Worm (Caenorhabditis elegans) whole organism, L1 larva: ENCODE data around the gene ZK863.1.

ENCODE experiments used
- aha-1 ChIP-seq: fragments of 150-350 bp; optimal IDR thresholded peaks from 2 replicates; lab custom pipeline; 2014; ENCODE audit warnings: missing biosample characterization, missing genetic modification characterization
- aly-2 ChIP-seq: fragments of 150-350 bp; optimal IDR thresholded peaks from 2 replicates; lab custom pipeline; 2014; ENCODE audit warnings: missing biosample characterization, missing genetic modification characterization
- ama-1 ChIP-seq: fragments of 150-350 bp; optimal IDR thresholded peaks from 2 replicates; lab custom pipeline; 2014
- blmp-1 ChIP-seq: fragments of 150-350 bp; optimal IDR thresholded peaks from 2 replicates; lab custom pipeline; 2014; ENCODE audit warnings: missing biosample characterization, missing genetic modification characterization
- ceh-63 ChIP-seq: fragments of 200-800 bp; sonication (Bioruptor generic); optimal IDR thresholded peaks from 2 replicates; lab custom pipeline; 2018; ENCODE audit warnings: mild to moderate bottlenecking, missing genetic modification characterization, missing compliant biosample characterization
- ets-5 ChIP-seq: fragments of 200-800 bp; sonication (Bioruptor generic); IDR thresholded peaks from 2 replicates; pipeline ENCODE4 v1.3.6; 2022; ENCODE audit warnings: missing genetic modification characterization, missing compliant biosample characterization
- lin-13 ChIP-seq: fragments of 150-350 bp; optimal IDR thresholded peaks from 2 replicates; lab custom pipeline; 2014; ENCODE audit warnings: missing biosample characterization, missing genetic modification reagents, missing genetic modification characterization
- nhr-11 ChIP-seq: fragments of 150-350 bp; optimal IDR thresholded peaks from 2 replicates; lab custom pipeline; 2014; ENCODE audit warnings: missing biosample characterization, missing genetic modification characterization
- nhr-19 ChIP-seq: fragments of 200-800 bp; sonication (Bioruptor generic); conservative IDR thresholded peaks from 2 replicates; pipeline ENCODE4 v1.3.6; 2022; ENCODE audit warnings: missing genetic modification characterization, missing compliant biosample characterization
- nhr-237 ChIP-seq: fragments of 150-350 bp; optimal IDR thresholded peaks from 2 replicates; lab custom pipeline; 2014; ENCODE audit warnings: missing biosample characterization, missing genetic modification characterization
- rnt-1 ChIP-seq: sonication (generic microtip); optimal IDR thresholded peaks from 2 replicates; lab custom pipeline; 2016; ENCODE audit warnings: mild to moderate bottlenecking, missing genetic modification characterization, moderate library complexity, missing compliant biosample characterization
- snpc-4 ChIP-seq: fragments of 150-350 bp; optimal IDR thresholded peaks from 2 replicates; lab custom pipeline; 2014; ENCODE audit warnings: missing biosample characterization, missing genetic modification characterization
- unc-62 ChIP-seq: fragments of 150-350 bp; optimal IDR thresholded peaks from 2 replicates; lab custom pipeline; 2014; ENCODE audit warnings: missing biosample characterization, missing genetic modification reagents, missing genetic modification characterization
- zag-1 ChIP-seq: fragments of 150-350 bp; optimal IDR thresholded peaks from 2 replicates; lab custom pipeline; 2014; ENCODE audit warnings: missing biosample characterization, missing genetic modification characterization

DNA sequence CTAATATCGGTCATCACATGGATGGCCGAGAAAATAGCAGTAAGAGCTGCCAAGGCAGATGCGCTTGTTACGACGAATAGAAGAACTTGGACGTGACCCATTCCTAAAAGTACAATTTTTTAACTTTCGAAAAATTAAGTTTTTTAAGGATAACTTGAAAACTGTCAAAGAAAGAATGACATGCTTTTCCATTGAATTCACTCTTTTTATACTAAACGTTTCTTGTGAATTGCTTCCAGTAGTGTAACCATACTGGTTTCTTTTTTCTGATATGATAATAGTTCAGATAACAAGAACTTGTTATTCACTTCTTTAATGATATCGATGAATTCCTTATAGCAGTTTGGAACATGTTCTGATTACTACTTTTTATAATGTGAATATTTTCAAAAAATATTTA, 2.4 kb downstream of the ZK863.1 start, which contains the start of gene col-37:
- TF ChIP-seq blmp-1 (tag; lab: Kevin White, UChicago) = no peak
- TF ChIP-seq aha-1 (tag; lab: Kevin White, UChicago) = no peak
- no peak for TF ChIP-seq lin-13 (GFP tag; lab: Kevin White, UChicago)
- no peak for TF ChIP-seq ama-1
- TF ChIP-seq nhr-237 (tag; lab: Kevin White, UChicago) = no peak
- no peak for TF ChIP-seq unc-62 (GFP tag; lab: Kevin White, UChicago)
- TF ChIP-seq nhr-11 (tag; lab: Kevin White, UChicago) = no peak
- no peak for TF ChIP-seq rnt-1 (tag; lab: Kevin White, UChicago)
- TF ChIP-seq ets-5 (GFP tag; lab: Robert Waterston, UW) = no peak
- no peak for TF ChIP-seq snpc-4
- TF ChIP-seq zag-1 = no peak
- no peak for TF ChIP-seq aly-2 (tag; lab: Kevin White, UChicago)
- no peak for TF ChIP-seq nhr-19 (GFP tag; lab: Robert Waterston, UW)
- TF ChIP-seq ceh-63 (GFP tag; lab: Kevin White, UChicago) = no peak
